Worm (Caenorhabditis elegans) whole organism, L4 larva: ENCODE measurements around the gene nstp-2.
"Not testable (repeated sequence)": the region's sequence is repeated elsewhere in the genome, so short reads cannot be mapped to it uniquely, and the experiment has no call there.

ENCODE experiments used
- Y48G9A.11 ChIP-seq: fragments of 200-800 bp; sonication (Bioruptor generic); IDR thresholded peaks from 2 replicates; pipeline ENCODE4 v1.3.6; 2022; ENCODE audit warnings: missing genetic modification reagents, missing genetic modification characterization, missing compliant biosample characterization
- ama-1 ChIP-seq: fragments of 150-350 bp; optimal IDR thresholded peaks from 2 replicates; lab custom pipeline; 2014; ENCODE audit warnings: inconsistent platforms, mixed read lengths
- lin-38 ChIP-seq: fragments of 200-800 bp; sonication (Bioruptor generic); IDR thresholded peaks from 2 replicates; pipeline ENCODE4 v1.3.6; 2022; ENCODE audit warnings: missing genetic modification reagents, missing genetic modification characterization, missing compliant biosample characterization
- pha-4 ChIP-seq, 2 experiments: fragments of 150-350 bp in 1 of 2; fragments of 200-800 bp in 1 of 2; sonication (Bioruptor generic) in 1 of 2; IDR thresholded peaks in 1 of 2; optimal IDR thresholded peaks in 1 of 2; 2 replicates each; pipeline versions ENCODE4 v1.3.6 to Lab custom; 2014 to 2022; ENCODE audit warnings: missing genetic modification characterization in 2 of 2, missing genetic modification reagents in 2 of 2, missing biosample characterization in 1 of 2, missing compliant biosample characterization in 1 of 2
- zfp-2 ChIP-seq: sonication (generic microtip); optimal IDR thresholded peaks from 2 replicates; lab custom pipeline; 2016; ENCODE audit warnings: mild to moderate bottlenecking, missing genetic modification characterization, missing compliant biosample characterization
- ztf-11 ChIP-seq: fragments of 150-350 bp; optimal IDR thresholded peaks from 2 replicates; lab custom pipeline; 2014; ENCODE audit warnings: missing biosample characterization, missing genetic modification characterization

DNA sequence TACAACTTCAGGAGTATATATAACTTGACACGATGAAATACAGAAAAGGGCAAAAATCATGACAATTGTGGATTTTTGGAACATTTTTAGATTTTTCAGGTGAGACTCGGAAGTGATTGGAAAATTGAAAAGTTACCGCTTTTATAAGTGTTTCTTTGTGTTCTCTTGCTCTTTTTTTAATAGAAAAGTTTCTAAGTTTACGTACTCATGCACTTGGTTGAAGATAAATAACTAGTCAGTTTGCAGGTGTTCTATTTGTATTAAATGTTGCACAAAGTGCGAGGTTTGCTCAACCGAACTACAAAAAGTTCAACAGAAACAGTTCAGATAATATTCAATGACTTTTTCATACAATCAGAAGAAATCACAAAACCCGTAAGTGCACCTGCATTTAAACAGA, 11.1 kb downstream of the nstp-2 start, which contains the start of gene nspb-3:
- TF ChIP-seq zfp-2 (tag; lab: Kevin White, UChicago); lin-38 (GFP tag; lab: Robert Waterston, UW); ama-1 (lab: Kevin White, UChicago); Y48G9A.11 (GFP tag; lab: Robert Waterston, UW); pha-4 (GFP tag; IDR thresholded peaks at IDR 0.05; lab: Robert Waterston, UW); pha-4 (tag; optimal IDR thresholded peaks at IDR 0.05; lab: Kevin White, UChicago); ztf-11 (tag; lab: Kevin White, UChicago): not testable (repeated sequence)
